Fruit fly (Drosophila melanogaster) whole organism, embryonic: Measurements from ENCODE around the gene CG32055.

Experiments used
- Antp ChIP-seq: fragments of 200-800 bp; sonication (Bioruptor generic); optimal IDR thresholded peaks from 3 replicates; lab custom pipeline; 2016; ENCODE audit warnings: missing biosample characterization, missing genetic modification characterization
- BtbVII ChIP-seq: fragments of 200-800 bp; sonication (Bioruptor generic); optimal IDR thresholded peaks from 3 replicates; lab custom pipeline; 2017; ENCODE audit warnings: missing biosample characterization, mild to moderate bottlenecking, missing genetic modification characterization
- CG2712 ChIP-seq: fragments of 200-800 bp; optimal IDR thresholded peaks from 3 replicates; lab custom pipeline; 2019; ENCODE audit warnings: missing biosample characterization, mild to moderate bottlenecking, missing genetic modification characterization, moderate library complexity
- CG32767 ChIP-seq: fragments of 200-800 bp; sonication (Bioruptor generic); IDR thresholded peaks from 2 replicates; pipeline ENCODE4 v1.3.6; 2022; ENCODE audit warnings: missing biosample characterization, missing genetic modification characterization
- CG7987 ChIP-seq: fragments of 200-800 bp; sonication (Bioruptor generic); optimal IDR thresholded peaks from 2 replicates; lab custom pipeline; 2018; ENCODE audit warnings: missing biosample characterization, mild to moderate bottlenecking, missing genetic modification characterization, moderate library complexity
- Deaf1 ChIP-seq: fragments of 200-800 bp; optimal IDR thresholded peaks from 3 replicates; lab custom pipeline; 2019; ENCODE audit warnings: missing biosample characterization, mild to moderate bottlenecking, missing genetic modification characterization, moderate library complexity
- Xrp1 ChIP-seq: fragments of 200-800 bp; sonication (Bioruptor generic); IDR thresholded peaks from 2 replicates; pipeline ENCODE4 v1.3.6; 2022; ENCODE audit warnings: missing biosample characterization, missing genetic modification characterization
- ci ChIP-seq: fragments of 200-800 bp; sonication (Bioruptor generic); IDR thresholded peaks from 3 replicates; pipeline ENCODE4 v1.3.6; 2022; ENCODE audit warnings: missing biosample characterization, missing genetic modification characterization
- tna ChIP-seq: fragments of 200-800 bp; sonication (Bioruptor generic); IDR thresholded peaks from 2 replicates; pipeline ENCODE4 v1.3.6; 2022; ENCODE audit warnings: missing biosample characterization, missing genetic modification characterization; ENCODE audit not compliant: partially characterized antibody

- TF ChIP-seq CG7987 (GFP tag; lab: Kevin White, UChicago), result no peak
- no peak for TF ChIP-seq BtbVII (GFP tag; lab: Kevin White, UChicago)
- TF ChIP-seq tna (GFP tag; lab: Robert Waterston, UW), result no peak
- no peak for TF ChIP-seq ci (GFP tag; lab: Robert Waterston, UW)
- no peak for TF ChIP-seq CG2712 (tag; lab: Kevin White, UChicago)
- no peak for TF ChIP-seq Xrp1 (GFP tag; lab: Robert Waterston, UW)
- TF ChIP-seq CG32767 (GFP tag; lab: Robert Waterston, UW), result no peak
- no peak for TF ChIP-seq Antp (GFP tag; lab: Kevin White, UChicago)
- no peak for TF ChIP-seq Deaf1 (tag; lab: Kevin White, UChicago)
Observed at dm6 chr3L:10199644-10200043, 20.3 kb downstream of the CG32055 start.
